Worm (Caenorhabditis elegans): ENCODE data around the gene C17C3.6.
A peak's percentile ranks its signal among the peaks of the same experiment; 100 is the strongest.
"Not testable (repeated sequence)": the region's sequence is repeated elsewhere in the genome, so short reads cannot be mapped to it uniquely, and the experiment has no call there.

C17C3.6 gene

ce11 chrII:5533642-5534041 is 16.2 kb upstream of the C17C3.6 start, which contains the start of gene hlh-26:
hlh-26 (minus strand) TSS chrII:5533742.
- TF ChIP-seq zfp-2 (tag; optimal IDR thresholded peaks at IDR 0.05) (no peak), ceh-82 (tag; optimal IDR thresholded peaks at IDR 0.05) (no peak), skn-1 (tag; optimal IDR thresholded peaks at IDR 0.05) (no peak), vab-7 (GFP tag; IDR thresholded peaks at IDR 0.05) (no peak), lin-29 (GFP tag; IDR thresholded peaks at IDR 0.05) (no peak), F26F4.8 (GFP tag; conservative IDR thresholded peaks at IDR 0.05) (no peak), mdt-29 (GFP tag; IDR thresholded peaks at IDR 0.05) (no peak), snpc-4 (tag; optimal IDR thresholded peaks at IDR 0.05) (no peak), Y75B8A.6 (GFP tag; IDR thresholded peaks at IDR 0.05) (no peak), madf-5 (GFP tag; IDR thresholded peaks at IDR 0.05) (no peak), aly-2 (tag; optimal IDR thresholded peaks at IDR 0.05) (no peak), nhr-102 (tag; optimal IDR thresholded peaks at IDR 0.05) (no peak), egl-43 (GFP tag; IDR thresholded peaks at IDR 0.05) (no peak), pha-4 (GFP tag; IDR thresholded peaks at IDR 0.05) (no peak), pha-4 (tag; optimal IDR thresholded peaks at IDR 0.05) (no peak)

ce11 chrII:5534939-5535338 is 14.9 kb upstream of the C17C3.6 start, which contains the start of gene hlh-25:
hlh-25 (plus strand) TSS chrII:5535239.
- not testable (repeated sequence) for TF ChIP-seq ceh-82, attf-4, egl-27 (tag; optimal IDR thresholded peaks at IDR 0.05)

- TF ChIP-seq hlh-11 (tag; optimal IDR thresholded peaks at IDR 0.05), result no peak
- peak; percentile 61 for TF ChIP-seq T20F7.1 (GFP tag; optimal IDR thresholded peaks at IDR 0.05)
- TF ChIP-seq spr-1 (tag; optimal IDR thresholded peaks at IDR 0.05), result peak; percentile 65
Observed at ce11 chrII:5537078-5537477, 12.8 kb upstream of the C17C3.6 start.

- TF ChIP-seq Y105C5A.15 (GFP tag; IDR thresholded peaks at IDR 0.05) (no peak), pha-4 (GFP tag; IDR thresholded peaks at IDR 0.05) (no peak), pha-4 (tag; optimal IDR thresholded peaks at IDR 0.05) (no peak), ama-1 (optimal IDR thresholded peaks at IDR 0.05) (no peak), ZK337.2 (GFP tag; IDR thresholded peaks at IDR 0.05) (no peak), nhr-102 (tag; optimal IDR thresholded peaks at IDR 0.05) (no peak), mep-1 (tag; optimal IDR thresholded peaks at IDR 0.05) (no peak), skn-1 (tag; optimal IDR thresholded peaks at IDR 0.05) (no peak), spr-3 (GFP tag; optimal IDR thresholded peaks at IDR 0.05) (no peak), nhr-25 (tag; optimal IDR thresholded peaks at IDR 0.05; ENCODE audit: borderline replicate concordance, insufficient read depth) (no peak), D1046.2 (GFP tag; IDR thresholded peaks at IDR 0.05) (no peak), cey-2 (tag; optimal IDR thresholded peaks at IDR 0.05; ENCODE audit: borderline replicate concordance, insufficient read depth) (no peak), nhr-111 (GFP tag; optimal IDR thresholded peaks at IDR 0.05) (no peak), dve-1 (tag; optimal IDR thresholded peaks at IDR 0.05; ENCODE audit: insufficient read depth) (no peak)
Observed at ce11 chrII:5537524-5537923, 12.3 kb upstream of the C17C3.6 start, which contains the start of gene C17C3.11. C17C3.11 (plus strand) TSS chrII:5537824.

- not testable (repeated sequence) for TF ChIP-seq jun-1 (tag; optimal IDR thresholded peaks at IDR 0.05); dmd-8 (GFP tag; IDR thresholded peaks at IDR 0.05); hlh-30 (tag; optimal IDR thresholded peaks at IDR 0.05; ENCODE audit: insufficient read depth)
Observed at ce11 chrII:5540113-5540512, 9.7 kb upstream of the C17C3.6 start, which contains the start of gene hlh-27. hlh-27 (minus strand) TSS chrII:5540213.

Measured in whole organism, L4 larva.